Worm (Caenorhabditis elegans) whole organism, young adult: ENCODE measurements around the gene Y57A10A.27.

ENCODE experiments used
- B0261.1 ChIP-seq: sonication (generic microtip); optimal IDR thresholded peaks from 2 replicates; lab custom pipeline; 2016; ENCODE audit warnings: mild to moderate bottlenecking, missing genetic modification characterization, moderate library complexity, missing compliant biosample characterization
- F10E7.11 ChIP-seq: sonication (generic microtip); optimal IDR thresholded peaks from 2 replicates; lab custom pipeline; 2017; ENCODE audit warnings: mild to moderate bottlenecking, missing genetic modification characterization, moderate library complexity, missing compliant biosample characterization
- F33H1.4 ChIP-seq: fragments of 200-800 bp; sonication (Bioruptor generic); IDR thresholded peaks from 2 replicates; pipeline ENCODE4 v1.3.6; 2022; ENCODE audit warnings: missing genetic modification reagents, missing genetic modification characterization, missing compliant biosample characterization
- F37B4.10 ChIP-seq: fragments of 200-800 bp; sonication (Bioruptor generic); IDR thresholded peaks from 2 replicates; pipeline ENCODE4 v1.3.6; 2022; ENCODE audit warnings: missing genetic modification characterization, missing compliant biosample characterization
- F49E8.2 ChIP-seq: sonication (generic microtip); optimal IDR thresholded peaks from 3 replicates; lab custom pipeline; 2017; ENCODE audit warnings: missing genetic modification characterization, mild to moderate bottlenecking, missing compliant biosample characterization, antibody characterized with exemption, moderate library complexity; ENCODE audit not compliant: insufficient read depth
- F55B11.4 ChIP-seq: sonication (generic microtip); optimal IDR thresholded peaks from 2 replicates; lab custom pipeline; 2016; ENCODE audit warnings: missing compliant biosample characterization, missing genetic modification characterization, borderline replicate concordance; ENCODE audit not compliant: insufficient read depth
- K11D2.4 ChIP-seq: fragments of 200-800 bp; sonication (Bioruptor generic); IDR thresholded peaks from 2 replicates; pipeline ENCODE4 v1.3.6; 2022; ENCODE audit warnings: missing genetic modification reagents, missing genetic modification characterization, missing compliant biosample characterization
- K12H6.12 ChIP-seq: fragments of 200-800 bp; sonication (Bioruptor generic); optimal IDR thresholded peaks from 2 replicates; lab custom pipeline; 2018; ENCODE audit warnings: mild to moderate bottlenecking, missing genetic modification characterization, missing compliant biosample characterization
- Y67H2A.10 ChIP-seq: fragments of 200-800 bp; sonication (Bioruptor generic); conservative IDR thresholded peaks from 2 replicates; pipeline ENCODE4 v1.3.6; 2022; ENCODE audit warnings: missing genetic modification reagents, missing genetic modification characterization, missing compliant biosample characterization
- akir-1 ChIP-seq: fragments of 200-800 bp; sonication (Bioruptor generic); optimal IDR thresholded peaks from 2 replicates; lab custom pipeline; 2018; ENCODE audit warnings: mild to moderate bottlenecking, missing genetic modification characterization, moderate library complexity, missing compliant biosample characterization
- atf-7 ChIP-seq: sonication (generic microtip); optimal IDR thresholded peaks from 2 replicates; lab custom pipeline; 2017; ENCODE audit warnings: mild to moderate bottlenecking, missing genetic modification characterization, missing compliant biosample characterization
- athp-1 ChIP-seq: sonication (generic microtip); optimal IDR thresholded peaks from 2 replicates; lab custom pipeline; 2017; ENCODE audit warnings: mild to moderate bottlenecking, missing genetic modification characterization, missing compliant biosample characterization
- cebp-1 ChIP-seq, 2 experiments: fragments of 200-800 bp in 1 of 2; sonication (Bioruptor generic) in 1 of 2; sonication (generic microtip) in 1 of 2; IDR thresholded peaks in 1 of 2; optimal IDR thresholded peaks in 1 of 2; 2 replicates each; pipeline versions ENCODE4 v1.3.6 to Lab custom; 2017 to 2022; ENCODE audit warnings: missing compliant biosample characterization in 2 of 2, missing genetic modification characterization in 2 of 2, mild to moderate bottlenecking in 1 of 2, missing genetic modification reagents in 1 of 2, moderate library complexity in 1 of 2
- ceh-91 ChIP-seq: fragments of 200-800 bp; sonication (Bioruptor generic); IDR thresholded peaks from 2 replicates; pipeline ENCODE4 v1.3.6; 2022; ENCODE audit warnings: missing genetic modification reagents, missing genetic modification characterization, missing compliant biosample characterization
- die-1 ChIP-seq: sonication (generic microtip); optimal IDR thresholded peaks from 2 replicates; lab custom pipeline; 2016; ENCODE audit warnings: missing genotype, mild to moderate bottlenecking, missing genetic modification characterization, missing compliant biosample characterization
- egl-18 ChIP-seq: fragments of 200-800 bp; sonication (Bioruptor generic); IDR thresholded peaks from 2 replicates; pipeline ENCODE4 v1.3.6; 2022; ENCODE audit warnings: missing genetic modification reagents, missing genetic modification characterization, missing compliant biosample characterization
- fkh-3 ChIP-seq: sonication (generic microtip); optimal IDR thresholded peaks from 2 replicates; lab custom pipeline; 2016; ENCODE audit warnings: mild to moderate bottlenecking, missing genetic modification characterization, missing compliant biosample characterization
- gei-17 ChIP-seq: fragments of 200-800 bp; sonication (Bioruptor generic); optimal IDR thresholded peaks from 2 replicates; lab custom pipeline; 2018; ENCODE audit warnings: mild to moderate bottlenecking, missing genetic modification characterization, missing compliant biosample characterization
- him-1 ChIP-seq: sonication (generic microtip); optimal IDR thresholded peaks from 2 replicates; lab custom pipeline; 2016; ENCODE audit warnings: missing genotype, missing genetic modification reagents, missing genetic modification characterization, missing compliant biosample characterization
- let-526 ChIP-seq: fragments of 200-800 bp; sonication (Bioruptor generic); IDR thresholded peaks from 2 replicates; pipeline ENCODE4 v1.3.6; 2022; ENCODE audit warnings: missing genetic modification reagents, missing genetic modification characterization, missing compliant biosample characterization
- lsl-1 ChIP-seq: fragments of 200-800 bp; sonication (Bioruptor generic); optimal IDR thresholded peaks from 2 replicates; lab custom pipeline; 2018; ENCODE audit warnings: mild to moderate bottlenecking, missing genetic modification characterization, moderate library complexity, missing compliant biosample characterization
- madf-8 ChIP-seq: fragments of 200-800 bp; sonication (Bioruptor generic); conservative IDR thresholded peaks from 2 replicates; pipeline ENCODE4 v1.3.6; 2022; ENCODE audit warnings: missing genetic modification reagents, missing genetic modification characterization, missing compliant biosample characterization
- nhr-27 ChIP-seq: fragments of 200-800 bp; sonication (Bioruptor generic); optimal IDR thresholded peaks from 2 replicates; lab custom pipeline; 2018; ENCODE audit warnings: mild to moderate bottlenecking, missing genetic modification characterization, moderate library complexity, missing compliant biosample characterization
- rec-8 ChIP-seq, 2 experiments: sonication (generic microtip); optimal IDR thresholded peaks; 2 replicates each; lab custom pipeline; 2016; ENCODE audit warnings: mild to moderate bottlenecking in 2 of 2, missing genetic modification characterization in 2 of 2, missing genetic modification reagents in 2 of 2, missing genotype in 2 of 2, missing biosample characterization in 1 of 2, missing compliant biosample characterization in 1 of 2, moderate library complexity in 1 of 2
- rpc-1 ChIP-seq, 2 experiments: fragments of 150-350 bp in 1 of 2; sonication (generic microtip) in 1 of 2; optimal IDR thresholded peaks; 2 replicates each; lab custom pipeline; 2014 to 2018; ENCODE audit warnings: missing biosample characterization in 1 of 2, missing genetic modification characterization in 1 of 2, missing genetic modification reagents in 1 of 2, missing genotype in 1 of 2
- sdz-38 ChIP-seq: sonication (generic microtip); optimal IDR thresholded peaks from 2 replicates; lab custom pipeline; 2016; ENCODE audit warnings: missing genotype, missing genetic modification characterization, missing compliant biosample characterization
- sea-2 ChIP-seq: fragments of 200-800 bp; sonication (Bioruptor generic); IDR thresholded peaks from 2 replicates; pipeline ENCODE4 v1.3.6; 2022; ENCODE audit warnings: missing genetic modification characterization, missing compliant biosample characterization
- snpc-1.3 ChIP-seq: sonication (generic microtip); optimal IDR thresholded peaks from 2 replicates; lab custom pipeline; 2017; ENCODE audit warnings: missing genetic modification characterization, mild to moderate bottlenecking, missing compliant biosample characterization, antibody characterized with exemption, moderate library complexity, missing genotype, missing genetic modification reagents; ENCODE audit not compliant: insufficient read depth
- snpc-3.4 ChIP-seq: sonication (generic microtip); optimal IDR thresholded peaks from 2 replicates; lab custom pipeline; 2017; ENCODE audit warnings: missing genetic modification characterization, mild to moderate bottlenecking, missing compliant biosample characterization, antibody characterized with exemption, moderate library complexity, missing genotype, missing genetic modification reagents
- snpc-4 ChIP-seq, 5 experiments: fragments of 150-350 bp in 1 of 5; sonication (generic microtip) in 4 of 5; optimal IDR thresholded peaks; 2 replicates each; lab custom pipeline; 2014 to 2018; ENCODE audit warnings: missing genetic modification characterization in 5 of 5, missing biosample characterization in 3 of 5, antibody characterized with exemption in 2 of 5, mild to moderate bottlenecking in 2 of 5, missing compliant biosample characterization in 2 of 5, missing genotype in 2 of 5, moderate library complexity in 2 of 5, missing genetic modification reagents in 1 of 5
- ztf-18 ChIP-seq: sonication (generic microtip); optimal IDR thresholded peaks from 2 replicates; lab custom pipeline; 2016; ENCODE audit warnings: missing genotype, mild to moderate bottlenecking, missing genetic modification characterization, missing compliant biosample characterization
- ztf-3 ChIP-seq: fragments of 200-800 bp; sonication (Bioruptor generic); optimal IDR thresholded peaks from 2 replicates; lab custom pipeline; 2018; ENCODE audit warnings: mild to moderate bottlenecking, missing genetic modification characterization, missing compliant biosample characterization
- ztf-6 ChIP-seq: fragments of 200-800 bp; sonication (Bioruptor generic); IDR thresholded peaks from 2 replicates; pipeline ENCODE4 v1.3.6; 2022; ENCODE audit warnings: missing genetic modification reagents, missing genetic modification characterization, missing compliant biosample characterization

The Y57A10A.27 gene

ce11 chrII:12274944-12275343 is at the start of gene Y57A10A.27:
Gene Y57A10A.27, minus strand, starts transcription at chrII:12275044.
- TF ChIP-seq snpc-1.3 (no peak), nhr-27 (tag; lab: Kevin White, UChicago) (no peak), akir-1 (GFP tag; lab: Kevin White, UChicago) (no peak), athp-1 (tag; lab: Kevin White, UChicago) (no peak), die-1 (tag; lab: Kevin White, UChicago) (no peak), ztf-3 (no peak), ceh-91 (GFP tag; lab: Robert Waterston, UW) (no peak), F33H1.4 (no peak), atf-7 (no peak), him-1 (tag; lab: Kevin White, UChicago) (no peak), rec-8 (tag; optimal IDR thresholded peaks at IDR 0.05; lab: Kevin White, UChicago) (no peak), lsl-1 (GFP tag; lab: Kevin White, UChicago) (no peak), B0261.1 (tag; lab: Kevin White, UChicago) (no peak), sdz-38 (tag; lab: Kevin White, UChicago) (no peak)
- TF ChIP-seq, all 124 proteins: peak for 0

ce11 chrII:12324159-12324558 is 49.3 kb upstream of the Y57A10A.27 start, which contains the start of gene sre-56:
Gene sre-56, plus strand, starts transcription at chrII:12324459.
- TF ChIP-seq let-526 (GFP tag; lab: Robert Waterston, UW) (no peak), snpc-4 (GFP tag; optimal IDR thresholded peaks at IDR 0.05; lab: Kevin White, UChicago) (no peak), snpc-4 (tag; optimal IDR thresholded peaks at IDR 0.05; lab: Kevin White, UChicago) (peak in 1 of 4 experiments; percentile 60), K12H6.12 (no peak), F33H1.4 (no peak), gei-17 (GFP tag; lab: Kevin White, UChicago) (no peak), lsl-1 (GFP tag; lab: Kevin White, UChicago) (no peak)
- TF ChIP-seq, all 124 proteins: peak for 1

- TF ChIP-seq cebp-1 (GFP tag; IDR thresholded peaks at IDR 0.05; lab: Robert Waterston, UW), result no peak
- no peak for TF ChIP-seq cebp-1 (tag; optimal IDR thresholded peaks at IDR 0.05; lab: Kevin White, UChicago)
- TF ChIP-seq fkh-3 (tag; lab: Kevin White, UChicago), result no peak
- TF ChIP-seq F37B4.10 (GFP tag; lab: Robert Waterston, UW), result no peak
- TF ChIP-seq madf-8 (GFP tag; lab: Robert Waterston, UW), result no peak
- TF ChIP-seq ztf-3, result no peak
- TF ChIP-seq lsl-1 (GFP tag; lab: Kevin White, UChicago), result no peak
- no peak for TF ChIP-seq K11D2.4 (GFP tag; lab: Robert Waterston, UW)
- no peak for TF ChIP-seq snpc-3.4
- TF ChIP-seq ztf-6 (GFP tag; lab: Robert Waterston, UW), result no peak
- TF ChIP-seq egl-18 (GFP tag; lab: Robert Waterston, UW), result no peak
- TF ChIP-seq rpc-1 (optimal IDR thresholded peaks at IDR 0.05; lab: Kevin White, UChicago), result no peak
- TF ChIP-seq rpc-1 (tag; optimal IDR thresholded peaks at IDR 0.05; lab: Kevin White, UChicago), result no peak
- TF ChIP-seq F49E8.2, result no peak
- no peak for TF ChIP-seq Y67H2A.10
- no peak for TF ChIP-seq sea-2
- no peak for TF ChIP-seq ztf-18 (tag; lab: Kevin White, UChicago)
- no peak for TF ChIP-seq die-1 (tag; lab: Kevin White, UChicago)
- no peak for TF ChIP-seq F10E7.11 (tag; lab: Kevin White, UChicago)
- TF ChIP-seq F55B11.4 (tag; lab: Kevin White, UChicago), result no peak
- TF ChIP-seq, all 124 proteins: peak for 0
Measured at ce11 chrII:12323305-12323704, 48.5 kb upstream of the Y57A10A.27 start, which contains the start of gene sre-53. Gene sre-53, minus strand, starts transcription at chrII:12323405.
